Fruit fly (Drosophila melanogaster) whole organism, embryonic: ENCODE data around the gene caps.

Source experiments
- Abd-B ChIP-seq: fragments of 200-800 bp; sonication (Bioruptor generic); optimal IDR thresholded peaks from 2 replicates; lab custom pipeline; 2018; ENCODE audit warnings: missing biosample characterization, mild to moderate bottlenecking, missing genetic modification characterization, moderate library complexity
- CG11504 ChIP-seq: fragments of 200-800 bp; sonication (Bioruptor generic); optimal IDR thresholded peaks from 3 replicates; lab custom pipeline; 2019; ENCODE audit warnings: missing biosample characterization, mild to moderate bottlenecking, missing genetic modification characterization, moderate library complexity
- CG6689 ChIP-seq: fragments of 200-800 bp; sonication (Bioruptor generic); IDR thresholded peaks from 2 replicates; pipeline ENCODE4 v1.3.6; 2022; ENCODE audit warnings: missing biosample characterization, missing genetic modification characterization
- CG6854 ChIP-seq: fragments of 200-800 bp; sonication (Bioruptor generic); optimal IDR thresholded peaks from 3 replicates; lab custom pipeline; 2017; ENCODE audit warnings: missing biosample characterization, mild to moderate bottlenecking, missing genetic modification characterization
- crp ChIP-seq, 2 experiments: fragments of 200-800 bp; sonication (Bioruptor generic); optimal IDR thresholded peaks; 2 replicates in 1 of 2; 3 replicates in 1 of 2; lab custom pipeline; 2017; ENCODE audit warnings: missing biosample characterization in 2 of 2, missing genetic modification characterization in 2 of 2, mild to moderate bottlenecking in 1 of 2, moderate library complexity in 1 of 2
- hkb ChIP-seq, 2 experiments: fragments of 200-800 bp in 1 of 2; fragments of >200 bp in 1 of 2; sonication (Bioruptor generic) in 1 of 2; IDR thresholded peaks in 1 of 2; optimal IDR thresholded peaks in 1 of 2; 2 replicates each; pipeline versions ENCODE4 v1.3.6 to Lab custom; 2017 to 2022; ENCODE audit warnings: missing biosample characterization in 1 of 2, missing genetic modification characterization in 1 of 2
- pros ChIP-seq: fragments of 200-800 bp; sonication (Bioruptor generic); optimal IDR thresholded peaks from 3 replicates; lab custom pipeline; 2019; ENCODE audit warnings: missing biosample characterization, mild to moderate bottlenecking, missing genetic modification characterization, moderate library complexity

DNA sequence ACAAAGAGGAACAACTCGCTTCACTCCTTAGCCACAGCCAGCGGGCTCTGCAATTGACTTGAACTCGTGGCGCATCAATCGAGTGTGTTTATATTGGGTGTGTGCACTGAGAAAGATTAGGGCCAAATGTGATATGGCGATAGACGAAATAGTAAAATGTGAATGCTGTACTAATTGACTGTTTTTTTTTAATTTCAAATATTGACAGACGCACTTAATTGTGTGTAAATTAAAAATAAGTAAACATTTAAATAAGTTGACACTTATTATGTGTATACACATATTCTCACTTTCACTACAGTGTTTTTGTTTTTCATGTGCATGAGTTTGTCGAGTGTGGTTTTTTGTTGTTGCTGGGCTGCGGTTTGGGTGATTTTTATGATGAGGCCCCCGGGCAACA lies 15.1 kb upstream of the caps start:
- peak; percentile 46 for TF ChIP-seq CG6689 (GFP tag; lab: Robert Waterston, UW)
- TF ChIP-seq CG6854 (GFP tag; lab: Kevin White, UChicago): no peak
- TF ChIP-seq CG11504 (tag; lab: Kevin White, UChicago): peak; percentile 78
- no peak for TF ChIP-seq pros (GFP tag; lab: Kevin White, UChicago)
- TF ChIP-seq Abd-B: peak; percentile 45
- TF ChIP-seq hkb (optimal IDR thresholded peaks at IDR 0.05; lab: Kevin White, UChicago): no peak
- no peak for TF ChIP-seq hkb (GFP tag; IDR thresholded peaks at IDR 0.05; lab: Robert Waterston, UW)
- no peak for TF ChIP-seq crp (GFP tag; optimal IDR thresholded peaks at IDR 0.05; lab: Kevin White, UChicago)
